Worm (Caenorhabditis elegans): ENCODE data around the gene ogdh-1.

ogdh-1 gene

ce11 chrIV:4660151-4661041, 43.4 kb downstream of the ogdh-1 start, which contains the start of the genes F29B9.11 and jmjd-1.2 (continued):
- TF ChIP-seq ceh-2 (tag; optimal IDR thresholded peaks at IDR 0.05): peak; percentile 99
- TF ChIP-seq ztf-16 (tag; optimal IDR thresholded peaks at IDR 0.05): peak; percentile 72
- TF ChIP-seq rnt-1 (tag; optimal IDR thresholded peaks at IDR 0.05): peak; percentile 97
- peak; percentile 73 for TF ChIP-seq hlh-6 (tag; optimal IDR thresholded peaks at IDR 0.05)
- peak; percentile 39 for TF ChIP-seq dve-1 (tag; optimal IDR thresholded peaks at IDR 0.05)
- peak; percentile 83 for TF ChIP-seq unc-86 (tag; optimal IDR thresholded peaks at IDR 0.05)
- TF ChIP-seq mec-3 (tag; optimal IDR thresholded peaks at IDR 0.05; ENCODE audit: borderline replicate concordance): peak; percentile 82
- peak; percentile 65 for TF ChIP-seq unc-55 (GFP tag; optimal IDR thresholded peaks at IDR 0.05)
- peak; percentile 88 for TF ChIP-seq pag-3 (tag; optimal IDR thresholded peaks at IDR 0.05; ENCODE audit: borderline replicate concordance)
- TF ChIP-seq che-1 (tag; optimal IDR thresholded peaks at IDR 0.05): peak; percentile 46
- TF ChIP-seq pha-2 (tag; optimal IDR thresholded peaks at IDR 0.05): peak; percentile 83
- no peak for TF ChIP-seq odd-2 (tag; optimal IDR thresholded peaks at IDR 0.05)
- TF ChIP-seq ttx-3 (tag; optimal IDR thresholded peaks at IDR 0.05): peak; percentile 71
- peak; percentile 73 for TF ChIP-seq T23F11.4 (GFP tag; optimal IDR thresholded peaks at IDR 0.05)
- peak; percentile 25 for TF ChIP-seq ceh-30 (tag; optimal IDR thresholded peaks at IDR 0.05)
- TF ChIP-seq ahr-1 (tag; optimal IDR thresholded peaks at IDR 0.05): peak; percentile 95
- TF ChIP-seq fkh-6 (tag; optimal IDR thresholded peaks at IDR 0.05): peak; percentile 79
- no peak for TF ChIP-seq sox-2 (GFP tag; IDR thresholded peaks at IDR 0.05)
- TF ChIP-seq eyg-1 (tag; optimal IDR thresholded peaks at IDR 0.05): peak; percentile 76
- TF ChIP-seq nhr-232 (tag; optimal IDR thresholded peaks at IDR 0.05): no peak
- peak; percentile 49 for TF ChIP-seq gmeb-2 (tag; optimal IDR thresholded peaks at IDR 0.05)
- TF ChIP-seq lim-6 (tag; optimal IDR thresholded peaks at IDR 0.05): peak; percentile 91
- no peak for TF ChIP-seq ceh-24 (tag; optimal IDR thresholded peaks at IDR 0.05)
- TF ChIP-seq syd-9 (tag; optimal IDR thresholded peaks at IDR 0.05): peak; percentile 90
- peak; percentile 95 for TF ChIP-seq ceh-14 (tag; optimal IDR thresholded peaks at IDR 0.05)
- TF ChIP-seq hlh-13 (GFP tag; optimal IDR thresholded peaks at IDR 0.05): peak; percentile 23
- peak; percentile 33 for TF ChIP-seq pax-1 (tag; optimal IDR thresholded peaks at IDR 0.05)
- TF ChIP-seq madf-2 (tag; optimal IDR thresholded peaks at IDR 0.05): peak; percentile 58
- peak; percentile 10 for TF ChIP-seq lin-11 (tag; optimal IDR thresholded peaks at IDR 0.05)
- TF ChIP-seq tbx-7 (tag; optimal IDR thresholded peaks at IDR 0.05): peak; percentile 99
- TF ChIP-seq nhr-11 (tag; optimal IDR thresholded peaks at IDR 0.05): no peak
- TF ChIP-seq ets-4 (tag; optimal IDR thresholded peaks at IDR 0.05): peak; percentile 99
- TF ChIP-seq ama-1 (optimal IDR thresholded peaks at IDR 0.05): no peak
- no peak for TF ChIP-seq hlh-30 (tag; optimal IDR thresholded peaks at IDR 0.05; ENCODE audit: insufficient read depth)
- peak; percentile 96 for TF ChIP-seq F13H6.1 (tag; optimal IDR thresholded peaks at IDR 0.05)
- no peak for TF ChIP-seq sox-4 (tag; optimal IDR thresholded peaks at IDR 0.05)
- peak; percentile 8 for TF ChIP-seq ceh-9 (tag; optimal IDR thresholded peaks at IDR 0.05)
- peak; percentile 94 for TF ChIP-seq hlh-8 (tag; optimal IDR thresholded peaks at IDR 0.05)
- no peak for TF ChIP-seq npax-4 (tag; optimal IDR thresholded peaks at IDR 0.05)
- peak; percentile 9 for TF ChIP-seq Y22D7AL.16 (tag; optimal IDR thresholded peaks at IDR 0.05)
- TF ChIP-seq nfya-1 (tag; optimal IDR thresholded peaks at IDR 0.05): peak; percentile 59
- TF ChIP-seq ceh-45 (GFP tag; IDR thresholded peaks at IDR 0.05): 0 out of 2 replicates have a peak, but pooled peaks have one; percentile 57
- TF ChIP-seq sdc-2 (tag; optimal IDR thresholded peaks at IDR 0.05): peak; percentile 75
- peak; percentile 23 for TF ChIP-seq pat-9 (tag; optimal IDR thresholded peaks at IDR 0.05)

All from whole organism, late embryonic.